Worm (Caenorhabditis elegans) whole organism, young adult: ENCODE results near the gene C35C5.9.
A peak's percentile ranks its signal among the peaks of the same experiment; 100 is the strongest.

ENCODE experiments used
- B0261.1 ChIP-seq: sonication (generic microtip); optimal IDR thresholded peaks from 2 replicates; lab custom pipeline; 2016; ENCODE audit warnings: mild to moderate bottlenecking, missing genetic modification characterization, moderate library complexity, missing compliant biosample characterization
- B0336.3 ChIP-seq: fragments of 200-800 bp; sonication (Bioruptor generic); IDR thresholded peaks from 2 replicates; pipeline ENCODE4 v1.3.6; 2022; ENCODE audit warnings: missing genetic modification characterization, missing compliant biosample characterization
- T26A5.8 ChIP-seq: sonication (generic microtip); optimal IDR thresholded peaks from 2 replicates; lab custom pipeline; 2016; ENCODE audit warnings: missing genetic modification characterization, missing compliant biosample characterization
- Y53G8AR.9 ChIP-seq: fragments of 200-800 bp; sonication (Bioruptor generic); conservative IDR thresholded peaks from 2 replicates; pipeline ENCODE4 v1.3.6; 2022; ENCODE audit warnings: missing genetic modification reagents, missing genetic modification characterization, missing compliant biosample characterization
- Y56A3A.18 ChIP-seq: fragments of 200-800 bp; sonication (Bioruptor generic); IDR thresholded peaks from 2 replicates; pipeline ENCODE4 v1.3.6; 2022; ENCODE audit warnings: missing genetic modification reagents, missing genetic modification characterization, missing compliant biosample characterization
- ZK185.1 ChIP-seq: sonication (generic microtip); optimal IDR thresholded peaks from 2 replicates; lab custom pipeline; 2016; ENCODE audit warnings: mild to moderate bottlenecking, missing genetic modification characterization, missing compliant biosample characterization; ENCODE audit not compliant: poor library complexity, severe bottlenecking
- atf-7 ChIP-seq: sonication (generic microtip); optimal IDR thresholded peaks from 2 replicates; lab custom pipeline; 2017; ENCODE audit warnings: mild to moderate bottlenecking, missing genetic modification characterization, missing compliant biosample characterization
- athp-1 ChIP-seq: sonication (generic microtip); optimal IDR thresholded peaks from 2 replicates; lab custom pipeline; 2017; ENCODE audit warnings: mild to moderate bottlenecking, missing genetic modification characterization, missing compliant biosample characterization
- attf-3 ChIP-seq: fragments of 200-800 bp; sonication (Bioruptor generic); conservative IDR thresholded peaks from 2 replicates; pipeline ENCODE4 v1.3.6; 2022; ENCODE audit warnings: missing genetic modification reagents, missing genetic modification characterization, missing compliant biosample characterization
- cebp-1 ChIP-seq, 2 experiments: fragments of 200-800 bp in 1 of 2; sonication (Bioruptor generic) in 1 of 2; sonication (generic microtip) in 1 of 2; IDR thresholded peaks in 1 of 2; optimal IDR thresholded peaks in 1 of 2; 2 replicates each; pipeline versions ENCODE4 v1.3.6 to Lab custom; 2017 to 2022; ENCODE audit warnings: missing compliant biosample characterization in 2 of 2, missing genetic modification characterization in 2 of 2, mild to moderate bottlenecking in 1 of 2, missing genetic modification reagents in 1 of 2, moderate library complexity in 1 of 2
- ceh-27 ChIP-seq: fragments of 200-800 bp; sonication (Bioruptor generic); optimal IDR thresholded peaks from 2 replicates; lab custom pipeline; 2018; ENCODE audit warnings: mild to moderate bottlenecking, missing genetic modification characterization, moderate library complexity, missing compliant biosample characterization
- ceh-40 ChIP-seq: fragments of 200-800 bp; sonication (Bioruptor generic); IDR thresholded peaks from 2 replicates; pipeline ENCODE4 v1.3.6; 2022; ENCODE audit warnings: missing genetic modification characterization, missing compliant biosample characterization
- dox-1 ChIP-seq: fragments of 200-800 bp; sonication (Bioruptor generic); IDR thresholded peaks from 2 replicates; pipeline ENCODE4 v1.3.6; 2022; ENCODE audit warnings: missing genetic modification reagents, missing genetic modification characterization, missing compliant biosample characterization
- ekl-4 ChIP-seq: fragments of 200-800 bp; sonication (Bioruptor generic); IDR thresholded peaks from 2 replicates; pipeline ENCODE4 v1.3.6; 2022; ENCODE audit warnings: missing genetic modification reagents, missing genetic modification characterization, missing compliant biosample characterization
- ets-4 ChIP-seq: fragments of 200-800 bp; sonication (Bioruptor generic); optimal IDR thresholded peaks from 2 replicates; lab custom pipeline; 2018; ENCODE audit warnings: mild to moderate bottlenecking, missing genetic modification characterization, missing compliant biosample characterization
- gei-17 ChIP-seq: fragments of 200-800 bp; sonication (Bioruptor generic); optimal IDR thresholded peaks from 2 replicates; lab custom pipeline; 2018; ENCODE audit warnings: mild to moderate bottlenecking, missing genetic modification characterization, missing compliant biosample characterization
- him-1 ChIP-seq: sonication (generic microtip); optimal IDR thresholded peaks from 2 replicates; lab custom pipeline; 2016; ENCODE audit warnings: missing genotype, missing genetic modification reagents, missing genetic modification characterization, missing compliant biosample characterization
- hlh-26 ChIP-seq: fragments of 200-800 bp; sonication (Bioruptor generic); conservative IDR thresholded peaks from 2 replicates; pipeline ENCODE4 v1.3.6; 2022; ENCODE audit warnings: missing genetic modification reagents, missing genetic modification characterization, missing compliant biosample characterization
- hmg-1.2 ChIP-seq: fragments of 200-800 bp; sonication (Bioruptor generic); IDR thresholded peaks from 2 replicates; pipeline ENCODE4 v1.3.6; 2022; ENCODE audit warnings: missing genetic modification reagents, missing genetic modification characterization, missing compliant biosample characterization
- hsf-1 ChIP-seq: fragments of 200-800 bp; sonication (Bioruptor generic); IDR thresholded peaks from 2 replicates; pipeline ENCODE4 v1.3.6; 2022; ENCODE audit warnings: missing genetic modification reagents, missing genetic modification characterization, missing compliant biosample characterization
- lag-1 ChIP-seq: fragments of 200-800 bp; sonication (Bioruptor generic); IDR thresholded peaks from 2 replicates; pipeline ENCODE4 v1.3.6; 2022; ENCODE audit warnings: missing genetic modification reagents, missing genetic modification characterization, missing compliant biosample characterization
- let-607 ChIP-seq, 2 experiments: fragments of 200-800 bp in 1 of 2; sonication (Bioruptor generic) in 1 of 2; sonication (generic microtip) in 1 of 2; optimal IDR thresholded peaks; 2 replicates each; lab custom pipeline; 2016 to 2018; ENCODE audit warnings: mild to moderate bottlenecking in 2 of 2, missing compliant biosample characterization in 2 of 2, missing genetic modification characterization in 2 of 2, moderate library complexity in 2 of 2, missing genotype in 1 of 2
- lin-35 ChIP-seq, 3 experiments: fragments of 150-350 bp in 2 of 3; sonication (generic microtip) in 1 of 3; optimal IDR thresholded peaks; 2 replicates each; lab custom pipeline; 2014 to 2018; ENCODE audit warnings: missing biosample characterization in 3 of 3, missing genetic modification characterization in 3 of 3, missing genetic modification reagents in 3 of 3
- lin-40 ChIP-seq: sonication (generic microtip); optimal IDR thresholded peaks from 2 replicates; lab custom pipeline; 2016; ENCODE audit warnings: missing genetic modification characterization, mild to moderate bottlenecking, missing compliant biosample characterization, missing genotype, missing genetic modification reagents
- lir-1 ChIP-seq: fragments of 200-800 bp; sonication (Bioruptor generic); conservative IDR thresholded peaks from 2 replicates; pipeline ENCODE4 v1.3.6; 2022; ENCODE audit warnings: missing genetic modification reagents, missing genetic modification characterization, missing compliant biosample characterization
- nfya-1 ChIP-seq: sonication (generic microtip); optimal IDR thresholded peaks from 2 replicates; lab custom pipeline; 2017; ENCODE audit warnings: antibody characterized with exemption, missing compliant biosample characterization, missing genetic modification characterization, borderline replicate concordance; ENCODE audit not compliant: insufficient read depth
- nhr-27 ChIP-seq: fragments of 200-800 bp; sonication (Bioruptor generic); optimal IDR thresholded peaks from 2 replicates; lab custom pipeline; 2018; ENCODE audit warnings: mild to moderate bottlenecking, missing genetic modification characterization, moderate library complexity, missing compliant biosample characterization
- nhr-80 ChIP-seq: sonication (generic microtip); optimal IDR thresholded peaks from 2 replicates; lab custom pipeline; 2016; ENCODE audit warnings: missing genetic modification characterization, missing compliant biosample characterization
- nhr-90 ChIP-seq: sonication (generic microtip); optimal IDR thresholded peaks from 2 replicates; lab custom pipeline; 2016; ENCODE audit warnings: missing genotype, mild to moderate bottlenecking, missing genetic modification characterization, missing compliant biosample characterization
- rcor-1 ChIP-seq: fragments of 200-800 bp; sonication (Bioruptor generic); IDR thresholded peaks from 2 replicates; pipeline ENCODE4 v1.3.6; 2022; ENCODE audit warnings: missing genetic modification reagents, missing genetic modification characterization, missing compliant biosample characterization
- repo-1 ChIP-seq: sonication (generic microtip); optimal IDR thresholded peaks from 2 replicates; lab custom pipeline; 2017; ENCODE audit warnings: mild to moderate bottlenecking, missing genetic modification characterization, missing compliant biosample characterization
- snpc-1.1 ChIP-seq: sonication (generic microtip); optimal IDR thresholded peaks from 2 replicates; lab custom pipeline; 2017; ENCODE audit warnings: missing genetic modification characterization, mild to moderate bottlenecking, missing compliant biosample characterization, antibody characterized with exemption, moderate library complexity, missing genotype, missing genetic modification reagents; ENCODE audit not compliant: insufficient read depth
- snpc-3.4 ChIP-seq: sonication (generic microtip); optimal IDR thresholded peaks from 2 replicates; lab custom pipeline; 2017; ENCODE audit warnings: missing genetic modification characterization, mild to moderate bottlenecking, missing compliant biosample characterization, antibody characterized with exemption, moderate library complexity, missing genotype, missing genetic modification reagents
- snpc-4 ChIP-seq, 5 experiments: fragments of 150-350 bp in 1 of 5; sonication (generic microtip) in 4 of 5; optimal IDR thresholded peaks; 2 replicates each; lab custom pipeline; 2014 to 2018; ENCODE audit warnings: missing genetic modification characterization in 5 of 5, missing biosample characterization in 3 of 5, antibody characterized with exemption in 2 of 5, mild to moderate bottlenecking in 2 of 5, missing compliant biosample characterization in 2 of 5, missing genotype in 2 of 5, moderate library complexity in 2 of 5, missing genetic modification reagents in 1 of 5
- somi-1 ChIP-seq: fragments of 200-800 bp; sonication (Bioruptor generic); optimal IDR thresholded peaks from 2 replicates; lab custom pipeline; 2018; ENCODE audit warnings: mild to moderate bottlenecking, missing genetic modification characterization, missing compliant biosample characterization
- sptf-2 ChIP-seq: fragments of 200-800 bp; sonication (Bioruptor generic); optimal IDR thresholded peaks from 2 replicates; lab custom pipeline; 2018; ENCODE audit warnings: mild to moderate bottlenecking, missing genetic modification characterization, missing compliant biosample characterization
- unc-130 ChIP-seq: sonication (generic microtip); optimal IDR thresholded peaks from 2 replicates; lab custom pipeline; 2016; ENCODE audit warnings: missing genetic modification reagents, missing genetic modification characterization, missing compliant biosample characterization
- unc-62 ChIP-seq: fragments of 150-350 bp; optimal IDR thresholded peaks from 2 replicates; lab custom pipeline; 2014; ENCODE audit warnings: missing biosample characterization, missing genetic modification reagents, missing genetic modification characterization
- ztf-25 ChIP-seq: fragments of 200-800 bp; sonication (Bioruptor generic); IDR thresholded peaks from 2 replicates; pipeline ENCODE4 v1.3.6; 2022; ENCODE audit warnings: missing genetic modification reagents, missing genetic modification characterization, missing compliant biosample characterization
- ztf-26 ChIP-seq: sonication (generic microtip); optimal IDR thresholded peaks from 2 replicates; lab custom pipeline; 2017; ENCODE audit warnings: missing genetic modification characterization, missing compliant biosample characterization
- ztf-3 ChIP-seq: fragments of 200-800 bp; sonication (Bioruptor generic); optimal IDR thresholded peaks from 2 replicates; lab custom pipeline; 2018; ENCODE audit warnings: mild to moderate bottlenecking, missing genetic modification characterization, missing compliant biosample characterization

Gene C35C5.9

ce11 chrX:11518415-11518814 is 18.0 kb upstream of the C35C5.9 start:
- TF ChIP-seq nhr-27 (no peak), him-1 (no peak), snpc-3.4 (no peak), nhr-80 (tag; lab: Kevin White, UChicago) (no peak), ceh-40 (GFP tag; lab: Robert Waterston, UW) (no peak), rcor-1 (GFP tag; lab: Robert Waterston, UW) (no peak), ztf-25 (GFP tag; lab: Robert Waterston, UW) (no peak), nhr-90 (tag; lab: Kevin White, UChicago) (no peak), unc-130 (GFP tag; lab: Kevin White, UChicago) (no peak), ekl-4 (GFP tag; lab: Robert Waterston, UW) (no peak), sptf-2 (GFP tag; lab: Kevin White, UChicago) (no peak), athp-1 (tag; lab: Kevin White, UChicago) (no peak), Y53G8AR.9 (GFP tag; lab: Robert Waterston, UW) (no peak)

ce11 chrX:11519016-11519509 is 17.3 kb upstream of the C35C5.9 start, which contains the start of gene hpo-34:
Gene hpo-34 (minus strand): TSS chrX:11519066.
- TF ChIP-seq ets-4 (GFP tag; lab: Kevin White, UChicago) (peak; percentile 56), hsf-1 (GFP tag; lab: Robert Waterston, UW) (no peak), let-607 (tag; optimal IDR thresholded peaks at IDR 0.05; lab: Kevin White, UChicago) (peak; percentile 62 to 80), atf-7 (tag; lab: Kevin White, UChicago) (peak; percentile 41), lin-40 (tag; lab: Kevin White, UChicago) (no peak), T26A5.8 (no peak), snpc-4 (GFP tag; optimal IDR thresholded peaks at IDR 0.05; lab: Kevin White, UChicago) (no peak), snpc-4 (tag; optimal IDR thresholded peaks at IDR 0.05; lab: Kevin White, UChicago) (peak in 1 of 4 experiments; percentile 25), hlh-26 (GFP tag; lab: Robert Waterston, UW) (no peak), nhr-80 (tag; lab: Kevin White, UChicago) (peak; percentile 98), dox-1 (peak; percentile 60), attf-3 (GFP tag; lab: Robert Waterston, UW) (no peak), cebp-1 (GFP tag; IDR thresholded peaks at IDR 0.05; lab: Robert Waterston, UW) (no peak; the same call in 1 of the 2 replicates), cebp-1 (tag; optimal IDR thresholded peaks at IDR 0.05; lab: Kevin White, UChicago) (peak; percentile 69), lin-35 (GFP tag; optimal IDR thresholded peaks at IDR 0.05; lab: Kevin White, UChicago) (no peak)

- TF ChIP-seq snpc-4 (GFP tag; optimal IDR thresholded peaks at IDR 0.05; lab: Kevin White, UChicago) (no peak), snpc-4 (tag; optimal IDR thresholded peaks at IDR 0.05; lab: Kevin White, UChicago) (peak in 2 of 4 experiments; percentile 3 to 38), lin-35 (GFP tag; optimal IDR thresholded peaks at IDR 0.05; lab: Kevin White, UChicago) (peak in 1 of 3 experiments; percentile 83), somi-1 (GFP tag; lab: Kevin White, UChicago) (peak; percentile 64), nfya-1 (no peak), lag-1 (GFP tag; lab: Robert Waterston, UW) (no peak), hmg-1.2 (GFP tag; lab: Robert Waterston, UW) (peak; percentile 74), unc-62 (GFP tag; lab: Kevin White, UChicago) (peak; percentile 2), ceh-27 (GFP tag; lab: Kevin White, UChicago) (peak; percentile 45), ztf-26 (peak; percentile 66), dox-1 (peak; percentile 86), gei-17 (GFP tag; lab: Kevin White, UChicago) (peak; percentile 93), nhr-80 (tag; lab: Kevin White, UChicago) (peak; percentile 77), B0261.1 (peak; percentile 22), repo-1 (peak; percentile 63), snpc-1.1 (tag; lab: Kevin White, UChicago) (no peak), cebp-1 (GFP tag; IDR thresholded peaks at IDR 0.05; lab: Robert Waterston, UW) (no peak), cebp-1 (tag; optimal IDR thresholded peaks at IDR 0.05; lab: Kevin White, UChicago) (peak; percentile 84), B0336.3 (GFP tag; lab: Robert Waterston, UW) (peak; percentile 66), Y56A3A.18 (GFP tag; lab: Robert Waterston, UW) (peak; percentile 81; the same call in 1 of the 2 replicates), ztf-3 (GFP tag; lab: Kevin White, UChicago) (no peak), ZK185.1 (peak; percentile 65), lir-1 (0 out of 2 replicates have a peak, but pooled peaks have one; percentile 18)
Measured at ce11 chrX:11522058-11522757, 14.2 kb upstream of the C35C5.9 start, which contains the start of gene sdc-2. Gene sdc-2 (plus strand): TSS chrX:11522707.
